Worm (Caenorhabditis elegans) whole organism, L4/young adult: ENCODE measurements around the gene csb-1.
A peak's percentile ranks its signal among the peaks of the same experiment; 100 is the strongest.

Source experiments
- W03F9.2 ChIP-seq: fragments of 150-350 bp; optimal IDR thresholded peaks from 2 replicates; lab custom pipeline; 2014; ENCODE audit warnings: missing biosample characterization, missing genetic modification characterization
- dao-5 ChIP-seq: sonication (generic microtip); optimal IDR thresholded peaks from 2 replicates; lab custom pipeline; 2016; ENCODE audit warnings: missing genotype, missing genetic modification characterization, moderate library complexity, missing compliant biosample characterization
- him-1 ChIP-seq: sonication (generic microtip); optimal IDR thresholded peaks from 2 replicates; lab custom pipeline; 2016; ENCODE audit warnings: missing genotype, missing genetic modification reagents, missing genetic modification characterization, missing compliant biosample characterization

The csb-1 gene

ce11 chrX:15865868-15866555 is at the start of gene csb-1, which contains the start of gene F53H4.4:
Gene csb-1 (minus strand): TSS chrX:15865918.
Gene F53H4.4 (plus strand): TSS chrX:15866387.
- peak; percentile 76 for TF ChIP-seq W03F9.2 (tag; lab: Kevin White, UChicago)
- TF ChIP-seq him-1 (tag; lab: Kevin White, UChicago): no peak

- TF ChIP-seq dao-5 (no peak), him-1 (tag; lab: Kevin White, UChicago) (no peak), W03F9.2 (tag; lab: Kevin White, UChicago) (no peak)
Measured at ce11 chrX:15912841-15913240, 47.1 kb upstream of the csb-1 start.

- TF ChIP-seq him-1 (tag; lab: Kevin White, UChicago): no peak
- TF ChIP-seq dao-5: no peak
- TF ChIP-seq W03F9.2 (tag; lab: Kevin White, UChicago): no peak
Measured at ce11 chrX:15910328-15910727, 44.6 kb upstream of the csb-1 start, which contains the start of gene npr-33. Gene npr-33 (plus strand): TSS chrX:15910628.

- TF ChIP-seq dao-5 (no peak), W03F9.2 (tag; lab: Kevin White, UChicago) (no peak), him-1 (tag; lab: Kevin White, UChicago) (no peak)
Measured at ce11 chrX:15902835-15903234, 37.1 kb upstream of the csb-1 start.

- TF ChIP-seq W03F9.2 (tag; lab: Kevin White, UChicago): no peak
- no peak for TF ChIP-seq him-1 (tag; lab: Kevin White, UChicago)
- TF ChIP-seq dao-5: no peak
Measured at ce11 chrX:15901214-15901613, 35.5 kb upstream of the csb-1 start.

- no peak for TF ChIP-seq him-1 (tag; lab: Kevin White, UChicago)
- no peak for TF ChIP-seq dao-5
- no peak for TF ChIP-seq W03F9.2 (tag; lab: Kevin White, UChicago)
Measured at ce11 chrX:15892525-15892924, 26.8 kb upstream of the csb-1 start.

- TF ChIP-seq W03F9.2 (tag; lab: Kevin White, UChicago) (no peak), him-1 (tag; lab: Kevin White, UChicago) (no peak), dao-5 (no peak)
Measured at ce11 chrX:15887989-15888388, 22.3 kb upstream of the csb-1 start.

- TF ChIP-seq him-1 (tag; lab: Kevin White, UChicago) (no peak), W03F9.2 (tag; lab: Kevin White, UChicago) (no peak), dao-5 (no peak)
Measured at ce11 chrX:15887495-15887894, 21.8 kb upstream of the csb-1 start, which contains the start of gene F53H4.3. Gene F53H4.3 (minus strand): TSS chrX:15887595.

ce11 chrX:15884478-15884877 is 18.8 kb upstream of the csb-1 start:
- TF ChIP-seq W03F9.2 (tag; lab: Kevin White, UChicago) (no peak), dao-5 (no peak), him-1 (tag; lab: Kevin White, UChicago) (no peak)

ce11 chrX:15881027-15881426 is 15.3 kb upstream of the csb-1 start:
- no peak for TF ChIP-seq him-1 (tag; lab: Kevin White, UChicago)
- TF ChIP-seq dao-5: no peak
- no peak for TF ChIP-seq W03F9.2 (tag; lab: Kevin White, UChicago)

- TF ChIP-seq W03F9.2 (tag; lab: Kevin White, UChicago) (no peak), him-1 (tag; lab: Kevin White, UChicago) (no peak), dao-5 (no peak)
Measured at ce11 chrX:15878785-15879184, 13.1 kb upstream of the csb-1 start, which contains the start of gene gmeb-2. Gene gmeb-2 (plus strand): TSS chrX:15879085.

ce11 chrX:15876936-15877335 is 11.2 kb upstream of the csb-1 start:
- TF ChIP-seq him-1 (tag; lab: Kevin White, UChicago) (no peak), dao-5 (no peak), W03F9.2 (tag; lab: Kevin White, UChicago) (no peak)

- no peak for TF ChIP-seq W03F9.2 (tag; lab: Kevin White, UChicago)
- no peak for TF ChIP-seq him-1 (tag; lab: Kevin White, UChicago)
- no peak for TF ChIP-seq dao-5
Measured at ce11 chrX:15869589-15869988, 3.9 kb upstream of the csb-1 start.

- TF ChIP-seq him-1 (tag; lab: Kevin White, UChicago) (no peak), W03F9.2 (tag; lab: Kevin White, UChicago) (no peak), dao-5 (no peak)
Measured at ce11 chrX:15860556-15861008, 5.1 kb downstream of the csb-1 start, which contains the start of gene F53H4.6. Gene F53H4.6 (minus strand): TSS chrX:15860606.
